Fruit fly (Drosophila melanogaster) whole organism: ENCODE results near the gene ClpP.

Source experiments
- CG8478 ChIP-seq: fragments of >200 bp; optimal IDR thresholded peaks from 2 replicates; lab custom pipeline; 2018; ENCODE audit warnings: inconsistent platforms
- Dll ChIP-seq: fragments of >200 bp; optimal IDR thresholded peaks from 2 replicates; lab custom pipeline; 2017
- EcR ChIP-seq, 2 experiments: fragments of >200 bp; optimal IDR thresholded peaks; 2 replicates each; lab custom pipeline; 2017; ENCODE audit warnings: missing biosample characterization in 2 of 2, missing genetic modification characterization in 2 of 2, missing genetic modification reagents in 2 of 2
- pan ChIP-seq: fragments of >200 bp; optimal IDR thresholded peaks from 2 replicates; lab custom pipeline; 2017
- psq ChIP-seq: fragments of >200 bp; optimal IDR thresholded peaks from 2 replicates; lab custom pipeline; 2017
- usp ChIP-seq: fragments of >200 bp; optimal IDR thresholded peaks from 2 replicates; lab custom pipeline; 2017; ENCODE audit warnings: missing biosample characterization, missing genetic modification characterization, mixed read lengths

- TF ChIP-seq psq (no peak), usp (no peak), CG8478 (lab: Kevin White, UChicago) (no peak), Dll (lab: Kevin White, UChicago) (no peak), pan (lab: Kevin White, UChicago) (no peak), EcR (GFP tag; optimal IDR thresholded peaks at IDR 0.05; lab: Kevin White, UChicago) (no peak)
These were observed 48.5 kb downstream of the ClpP start, which contains the start of the genes CG17768, LSm-4 and Ir31a for dm6 chr2L:10405008-10405654.
